Comparison of ENCODE assay signal across 3 fruit fly cellular contexts in genomic region chr3L:13100438-13100837, dm6.
A peak's percentile ranks its signal among the peaks of the same experiment; 100 is the strongest.
TF ChIP-seq lines count a peak whose summit lies in the region.

No protein-coding gene starts in this region.

TF ChIP-seq in whole organism, prepupa, 60 proteins besides CTCF, POLR2A, EP300 and RAD21:
- TF ChIP-seq Blimp-1 (GFP tag; optimal IDR thresholded peaks at IDR 0.05; lab: Kevin White, UChicago): no peak
- no peak for TF ChIP-seq CG3919 (GFP tag; optimal IDR thresholded peaks at IDR 0.05; lab: Kevin White, UChicago)
- no peak for TF ChIP-seq pdm3 (GFP tag; optimal IDR thresholded peaks at IDR 0.05; lab: Kevin White, UChicago)
- TF ChIP-seq CG16779 (tag; optimal IDR thresholded peaks at IDR 0.05; lab: Kevin White, UChicago): no peak
- no peak for TF ChIP-seq eg (GFP tag; IDR thresholded peaks at IDR 0.05; lab: Robert Waterston, UW)
- no peak for TF ChIP-seq CG34406 (GFP tag; optimal IDR thresholded peaks at IDR 0.05; lab: Kevin White, UChicago)
- no peak for TF ChIP-seq CG4318 (GFP tag; optimal IDR thresholded peaks at IDR 0.05; lab: Kevin White, UChicago)
- no peak for TF ChIP-seq lz (GFP tag; optimal IDR thresholded peaks at IDR 0.05; lab: Kevin White, UChicago)
- TF ChIP-seq Eip78C (GFP tag; lab: Kevin White, UChicago): peak; percentile 63
- TF ChIP-seq ss (GFP tag; optimal IDR thresholded peaks at IDR 0.05; lab: Kevin White, UChicago): peak in 1 of 2 experiments; percentile 52
- no peak for TF ChIP-seq CG10631 (GFP tag; optimal IDR thresholded peaks at IDR 0.05; lab: Kevin White, UChicago)
- TF ChIP-seq Gug (GFP tag; IDR thresholded peaks at IDR 0.05; lab: Robert Waterston, UW): 0 out of 2 replicates have a peak, but pooled peaks have one; percentile 9
- TF ChIP-seq CG6276 (GFP tag; optimal IDR thresholded peaks at IDR 0.05; lab: Kevin White, UChicago): no peak
- no peak for TF ChIP-seq esn (GFP tag; optimal IDR thresholded peaks at IDR 0.05; lab: Kevin White, UChicago)
TF ChIP-seq in whole organism, prepupa: peak in this region for 3.

TF ChIP-seq in whole organism, pupa, 21 proteins besides CTCF, POLR2A, EP300 and RAD21:
- TF ChIP-seq CG13204 (GFP tag; optimal IDR thresholded peaks at IDR 0.05; lab: Kevin White, UChicago) (peak; percentile 17), Snoo (tag; optimal IDR thresholded peaks at IDR 0.05; lab: Kevin White, UChicago) (no peak)

TF ChIP-seq in whole organism, wandering third instar larva, 38 proteins besides CTCF, POLR2A, EP300 and RAD21:
- TF ChIP-seq GATAd (GFP tag; optimal IDR thresholded peaks at IDR 0.05; lab: Kevin White, UChicago) (no peak), Dif (GFP tag; optimal IDR thresholded peaks at IDR 0.05; lab: Kevin White, UChicago; ENCODE audit: partially characterized antibody) (peak; percentile 13), h (GFP tag; optimal IDR thresholded peaks at IDR 0.05; lab: Kevin White, UChicago) (no peak)
